Fruit fly (Drosophila melanogaster) S2 (cell line): ENCODE measurements around the gene Lgr4.

ENCODE experiments used
- CG8478 ChIP-seq: fragments of >200 bp; optimal IDR thresholded peaks from 2 replicates; lab custom pipeline; 2018
- CTCF ChIP-seq, 2 experiments: fragments of >200 bp; optimal IDR thresholded peaks; 2 replicates each; lab custom pipeline; 2018

dm6 chrX:13208075-13208474, 19.1 kb upstream of the Lgr4 start:
- TF ChIP-seq CTCF (optimal IDR thresholded peaks at IDR 0.05; lab: Kevin White, UChicago) (no peak), CG8478 (no peak)
